Fruit fly (Drosophila melanogaster) Kc167 (cell line): ENCODE measurements around the gene sesB.

Experiments used
- Myc ChIP-seq: fragments of >200 bp; optimal IDR thresholded peaks from 2 replicates; lab custom pipeline; 2017; ENCODE audit warnings: missing external identifiers
- h ChIP-seq: fragments of >200 bp; optimal IDR thresholded peaks from 3 replicates; lab custom pipeline; 2018; ENCODE audit warnings: missing external identifiers
- insv ChIP-seq: fragments of >200 bp; optimal IDR thresholded peaks from 3 replicates; lab custom pipeline; 2018; ENCODE audit warnings: missing external identifiers
- psq ChIP-seq: fragments of >200 bp; optimal IDR thresholded peaks from 2 replicates; lab custom pipeline; 2017; ENCODE audit warnings: missing external identifiers
- ttk ChIP-seq: sonication (Bioruptor generic); optimal IDR thresholded peaks from 2 replicates; lab custom pipeline; 2017; ENCODE audit warnings: missing external identifiers

DNA sequence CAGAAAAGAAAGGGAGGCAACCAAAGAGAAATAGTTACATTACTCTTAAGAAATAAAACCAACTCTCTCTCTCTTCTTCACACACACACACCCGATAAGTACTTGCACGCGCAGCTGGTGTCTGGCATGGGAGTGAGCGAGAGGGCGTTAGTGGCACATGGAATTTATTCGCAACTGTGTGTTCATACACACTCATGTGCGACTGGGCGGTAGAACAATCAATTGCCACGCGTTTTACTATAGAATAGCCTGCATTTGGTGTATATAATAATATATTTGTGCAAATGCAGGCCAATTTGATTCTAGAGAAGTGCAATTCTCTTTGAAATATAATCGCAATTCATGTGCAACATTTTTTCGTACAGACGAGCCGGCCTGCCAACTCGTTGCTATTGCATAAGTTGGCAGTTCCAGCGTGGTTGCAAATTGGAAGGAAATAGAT lies 817 bp downstream of the sesB start:
- no peak for TF ChIP-seq Myc (lab: Kevin White, UChicago)
- no peak for TF ChIP-seq psq (lab: Kevin White, UChicago)
- TF ChIP-seq ttk (lab: Kevin White, UChicago), result no peak
- TF ChIP-seq insv (lab: Kevin White, UChicago), result no peak
- no peak for TF ChIP-seq h (lab: Kevin White, UChicago)
